Worm (Caenorhabditis elegans) whole organism, mixed stage, embryonic: Measurements from ENCODE around the gene EEED8.3.

ENCODE experiments used
- blmp-1 ChIP-seq: fragments of 150-350 bp; optimal IDR thresholded peaks from 2 replicates; lab custom pipeline; 2014; ENCODE audit warnings: missing biosample characterization, missing genetic modification characterization
- ces-1 ChIP-seq: fragments of 150-350 bp; optimal IDR thresholded peaks from 2 replicates; lab custom pipeline; 2014; ENCODE audit warnings: missing biosample characterization, missing genetic modification reagents, missing genetic modification characterization
- cnd-1 ChIP-seq: fragments of 200-800 bp; sonication (Bioruptor generic); optimal IDR thresholded peaks from 2 replicates; lab custom pipeline; 2018; ENCODE audit warnings: mild to moderate bottlenecking, missing genetic modification characterization, missing compliant biosample characterization
- flh-1 ChIP-seq: fragments of 200-800 bp; sonication (Bioruptor generic); optimal IDR thresholded peaks from 2 replicates; lab custom pipeline; 2018; ENCODE audit warnings: mild to moderate bottlenecking, missing genetic modification characterization, moderate library complexity, missing compliant biosample characterization
- lsy-2 ChIP-seq: fragments of 150-350 bp; optimal IDR thresholded peaks from 2 replicates; lab custom pipeline; 2014; ENCODE audit warnings: missing biosample characterization, missing genetic modification characterization
- nhr-237 ChIP-seq: fragments of 150-350 bp; optimal IDR thresholded peaks from 2 replicates; lab custom pipeline; 2014; ENCODE audit warnings: missing biosample characterization, missing genetic modification characterization
- nhr-76 ChIP-seq: sonication (generic microtip); optimal IDR thresholded peaks from 2 replicates; lab custom pipeline; 2017; ENCODE audit warnings: missing biosample characterization, missing genetic modification characterization
- tbx-8 ChIP-seq: fragments of 200-800 bp; sonication (Bioruptor generic); optimal IDR thresholded peaks from 2 replicates; lab custom pipeline; 2018; ENCODE audit warnings: mild to moderate bottlenecking, missing genetic modification characterization, moderate library complexity, missing compliant biosample characterization
- unc-39 ChIP-seq: fragments of 150-350 bp; optimal IDR thresholded peaks from 2 replicates; lab custom pipeline; 2014; ENCODE audit warnings: missing biosample characterization, missing genetic modification characterization
- ztf-11 ChIP-seq: fragments of 150-350 bp; optimal IDR thresholded peaks from 2 replicates; lab custom pipeline; 2014; ENCODE audit warnings: missing biosample characterization, missing genetic modification characterization

- TF ChIP-seq ces-1: no peak
- no peak for TF ChIP-seq tbx-8 (GFP tag; lab: Kevin White, UChicago)
- TF ChIP-seq ztf-11 (tag; lab: Kevin White, UChicago): no peak
- no peak for TF ChIP-seq blmp-1
- no peak for TF ChIP-seq lsy-2 (tag; lab: Kevin White, UChicago)
- no peak for TF ChIP-seq unc-39
- TF ChIP-seq nhr-237 (tag; lab: Kevin White, UChicago): no peak
- no peak for TF ChIP-seq cnd-1 (tag; lab: Kevin White, UChicago)
- TF ChIP-seq flh-1: no peak
- TF ChIP-seq nhr-76 (tag; lab: Kevin White, UChicago): no peak
Measured at ce11 chrII:5459534-5459933, 45.5 kb downstream of the EEED8.3 start.
